Fruit fly (Drosophila melanogaster): ENCODE data around the gene CG9016.

DNA sequence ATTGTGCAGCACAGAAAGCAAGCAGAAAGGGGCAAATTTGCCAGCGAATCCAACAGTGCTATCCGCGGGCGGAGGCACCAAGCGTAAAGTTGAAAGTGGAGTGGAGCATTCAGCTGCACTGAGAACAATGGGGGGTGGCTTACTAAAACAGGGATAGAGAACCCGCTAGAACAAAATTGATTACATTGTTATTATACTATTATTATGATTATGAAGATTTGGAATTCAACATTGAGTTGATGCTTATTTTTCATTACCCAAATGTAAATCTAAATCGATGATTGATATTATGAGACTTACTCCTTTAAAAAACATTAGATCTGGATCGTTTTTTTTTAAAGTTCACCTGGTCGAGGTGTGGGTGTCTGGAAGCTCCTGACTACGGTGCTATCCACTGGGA lies 21.9 kb downstream of the CG9016 start:
- no peak for TF ChIP-seq psq (optimal IDR thresholded peaks at IDR 0.05)
- no peak for TF ChIP-seq h (optimal IDR thresholded peaks at IDR 0.05)
- no peak for TF ChIP-seq ttk (optimal IDR thresholded peaks at IDR 0.05)
